Fruit fly (Drosophila melanogaster): ENCODE measurements around the gene Npc2e.

The Npc2e gene

dm6 chr3R:10100498-10101196 lies 47.5 kb downstream of the Npc2e start (continued):
- TF ChIP-seq Myb (GFP tag; optimal IDR thresholded peaks at IDR 0.05) (peak; percentile 99), CG10274 (GFP tag; optimal IDR thresholded peaks at IDR 0.05) (no peak), CG14014 (GFP tag; IDR thresholded peaks at IDR 0.05) (peak; percentile 40; the same call in 1 of the 2 replicates), CrebB (tag; optimal IDR thresholded peaks at IDR 0.05) (peak; percentile 3), Bgb (GFP tag; IDR thresholded peaks at IDR 0.05; ENCODE audit: partially characterized antibody) (peak; percentile 56; the same call in 1 of the 2 replicates), hkb (optimal IDR thresholded peaks at IDR 0.05) (peak; percentile 22), hkb (GFP tag; IDR thresholded peaks at IDR 0.05) (no peak; the same call in 1 of the 2 replicates), CG5953 (GFP tag; IDR thresholded peaks at IDR 0.05) (peak; percentile 38; the same call in 1 of the 2 replicates), BEAF-32 (GFP tag; optimal IDR thresholded peaks at IDR 0.05) (no peak), HLHmδ (GFP tag; optimal IDR thresholded peaks at IDR 0.05) (peak; percentile 15), dysf (GFP tag; IDR thresholded peaks at IDR 0.05) (peak; percentile 45; the same call in 1 of the 3 replicates), fd96Cb (tag; optimal IDR thresholded peaks at IDR 0.05) (no peak), onecut (GFP tag; IDR thresholded peaks at IDR 0.05) (peak; percentile 32; the same call in 1 of the 2 replicates), TFAM (GFP tag; optimal IDR thresholded peaks at IDR 0.05) (no peak), CG4360 (GFP tag; IDR thresholded peaks at IDR 0.05) (no peak), pita (GFP tag; optimal IDR thresholded peaks at IDR 0.05) (peak; percentile 47), Dip2 (GFP tag; IDR thresholded peaks at IDR 0.05) (peak; percentile 52), NfI (GFP tag; optimal IDR thresholded peaks at IDR 0.05) (peak; percentile 48), CG17802 (tag; optimal IDR thresholded peaks at IDR 0.05) (no peak), CG33557 (GFP tag; optimal IDR thresholded peaks at IDR 0.05) (no peak), sna (GFP tag; IDR thresholded peaks at IDR 0.05; ENCODE audit: partially characterized antibody) (no peak), Ssrp (tag; optimal IDR thresholded peaks at IDR 0.05) (no peak), Sox100B (GFP tag; optimal IDR thresholded peaks at IDR 0.05) (no peak), esg (GFP tag; conservative IDR thresholded peaks at IDR 0.05) (no peak), H2.0 (GFP tag; IDR thresholded peaks at IDR 0.05) (0 out of 2 replicates have a peak, but pooled peaks have one; percentile 17), sens (GFP tag) (peak; percentile 32), disco-r (GFP tag; optimal IDR thresholded peaks at IDR 0.05) (no peak), CG5245 (GFP tag; optimal IDR thresholded peaks at IDR 0.05) (peak; percentile 5), slp2 (GFP tag; optimal IDR thresholded peaks at IDR 0.05) (no peak), Gug (GFP tag; IDR thresholded peaks at IDR 0.05) (peak; percentile 28; the same call in 1 of the 4 replicates), CG12219 (GFP tag; optimal IDR thresholded peaks at IDR 0.05) (no peak), Nf-YC (tag; optimal IDR thresholded peaks at IDR 0.05) (no peak), gro (GFP tag; optimal IDR thresholded peaks at IDR 0.05) (peak; percentile 60), CG12659 (GFP tag; optimal IDR thresholded peaks at IDR 0.05) (peak; percentile 52), crol (GFP tag; IDR thresholded peaks at IDR 0.05) (peak; percentile 98), CG9932 (GFP tag; IDR thresholded peaks at IDR 0.05) (peak; percentile 68), Hmr (GFP tag; optimal IDR thresholded peaks at IDR 0.05) (peak; percentile 81), tx (GFP tag; optimal IDR thresholded peaks at IDR 0.05) (no peak), CG17829 (tag; optimal IDR thresholded peaks at IDR 0.05) (peak; percentile 25), ems (GFP tag; optimal IDR thresholded peaks at IDR 0.05) (no peak), CG15514 (GFP tag; optimal IDR thresholded peaks at IDR 0.05) (peak; percentile 57), Atf6 (GFP tag; IDR thresholded peaks at IDR 0.05) (0 out of 2 replicates have a peak, but pooled peaks have one; percentile 30), CG7556 (GFP tag; optimal IDR thresholded peaks at IDR 0.05) (no peak), CG12769 (tag; optimal IDR thresholded peaks at IDR 0.05) (peak; percentile 55), CG16813 (GFP tag; IDR thresholded peaks at IDR 0.05; ENCODE audit: partially characterized antibody) (no peak), CG42726 (GFP tag; IDR thresholded peaks at IDR 0.05; ENCODE audit: partially characterized antibody) (peak; percentile 44; the same call in 1 of the 2 replicates), chm (GFP tag; IDR thresholded peaks at IDR 0.05) (0 out of 2 replicates have a peak, but pooled peaks have one; percentile 59), peb (GFP tag; IDR thresholded peaks at IDR 0.05) (0 out of 2 replicates have a peak, but pooled peaks have one; percentile 31), CG1233 (GFP tag; optimal IDR thresholded peaks at IDR 0.05) (peak; percentile 14)
